Fruit fly (Drosophila melanogaster): ENCODE measurements around the gene Galphaf.

Galphaf gene

DNA sequence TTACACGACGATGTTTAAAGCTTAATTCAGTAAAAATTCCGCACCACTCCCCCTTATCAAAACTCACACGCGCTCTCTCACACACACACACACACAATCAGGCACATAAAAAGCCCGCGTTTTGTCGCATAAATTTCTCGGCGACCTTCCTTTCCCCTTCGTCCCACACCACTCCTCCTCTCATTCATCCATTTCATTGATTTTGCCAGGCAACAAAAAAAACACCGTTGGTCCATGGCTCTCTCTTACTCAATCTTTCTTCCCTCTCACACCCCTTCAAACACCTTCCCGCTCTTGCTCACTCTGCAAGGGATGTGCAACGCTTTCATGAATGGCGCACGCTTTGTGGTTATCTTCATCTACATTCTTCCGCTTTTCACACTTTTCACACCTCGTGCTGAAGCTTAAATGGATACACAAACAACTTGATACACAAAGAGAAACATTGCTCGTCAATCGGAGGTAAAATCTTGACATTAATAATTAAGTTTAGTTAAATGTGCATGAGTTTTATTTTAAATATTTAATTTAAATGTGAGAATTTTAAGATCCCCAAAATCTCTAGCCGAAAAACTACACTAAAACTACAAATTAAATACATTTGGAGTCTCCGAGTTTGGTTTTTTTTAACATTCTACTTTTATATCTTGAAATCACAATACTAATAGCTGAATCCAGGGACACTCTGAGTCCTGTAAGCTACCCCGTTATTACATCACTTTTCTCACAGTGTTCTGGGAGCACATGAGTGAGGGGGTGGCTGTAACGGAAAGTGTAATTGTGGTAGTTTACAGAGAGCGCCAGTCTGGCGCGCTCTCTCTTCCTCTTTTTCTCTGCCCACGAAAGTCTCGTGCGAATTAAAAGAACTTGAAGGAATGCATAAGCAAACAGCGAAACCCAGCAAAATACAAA, 7.5 kb downstream of the Galphaf start (continued):
- peak; percentile 88 for TF ChIP-seq Jarid2 (GFP tag; optimal IDR thresholded peaks at IDR 0.05)
- TF ChIP-seq CG10543 (GFP tag; optimal IDR thresholded peaks at IDR 0.05), result peak; percentile 96
- TF ChIP-seq dysf (GFP tag; IDR thresholded peaks at IDR 0.05), result peak; percentile 97
- TF ChIP-seq CG14965 (GFP tag; optimal IDR thresholded peaks at IDR 0.05; ENCODE audit: borderline replicate concordance), result peak; percentile 71
- peak; percentile 89 for TF ChIP-seq tup (GFP tag; optimal IDR thresholded peaks at IDR 0.05)
- peak; percentile 88 for TF ChIP-seq nom (GFP tag; optimal IDR thresholded peaks at IDR 0.05)
- TF ChIP-seq CG6813 (GFP tag; optimal IDR thresholded peaks at IDR 0.05), result peak; percentile 95
- TF ChIP-seq Camta (GFP tag; optimal IDR thresholded peaks at IDR 0.05), result peak; percentile 92
- peak; percentile 95 for TF ChIP-seq CG6689 (GFP tag; IDR thresholded peaks at IDR 0.05)
- peak; percentile 97 for TF ChIP-seq CG18476 (GFP tag; optimal IDR thresholded peaks at IDR 0.05)
- no peak for TF ChIP-seq hth (optimal IDR thresholded peaks at IDR 0.05)
- TF ChIP-seq CG1024 (GFP tag; IDR thresholded peaks at IDR 0.05), result peak; percentile 82
- no peak for TF ChIP-seq hb (GFP tag; IDR thresholded peaks at IDR 0.05; ENCODE audit: partially characterized antibody)
- TF ChIP-seq CG30020 (tag; optimal IDR thresholded peaks at IDR 0.05), result peak; percentile 77
- peak; percentile 73 for TF ChIP-seq luna (GFP tag; optimal IDR thresholded peaks at IDR 0.05)
- peak; percentile 83 for TF ChIP-seq Deaf1 (tag; optimal IDR thresholded peaks at IDR 0.05)
- no peak for TF ChIP-seq zen2 (GFP tag; IDR thresholded peaks at IDR 0.05; ENCODE audit: partially characterized antibody)
- peak; percentile 98 for TF ChIP-seq CG12659 (GFP tag; optimal IDR thresholded peaks at IDR 0.05)
- TF ChIP-seq kni (GFP tag; optimal IDR thresholded peaks at IDR 0.05), result peak; percentile 78
- TF ChIP-seq Mrtf (GFP tag; IDR thresholded peaks at IDR 0.05), result peak; percentile 91
- no peak for TF ChIP-seq CG16813 (GFP tag; IDR thresholded peaks at IDR 0.05; ENCODE audit: partially characterized antibody)
- TF ChIP-seq mirr (GFP tag; optimal IDR thresholded peaks at IDR 0.05), result peak; percentile 61
- peak; percentile 91 for TF ChIP-seq CG31388 (GFP tag; optimal IDR thresholded peaks at IDR 0.05)
- peak; percentile 85 for TF ChIP-seq Taf1 (GFP tag; IDR thresholded peaks at IDR 0.05)
- peak; percentile 16 for TF ChIP-seq pzg (GFP tag; optimal IDR thresholded peaks at IDR 0.05)
- TF ChIP-seq CG3163 (GFP tag; optimal IDR thresholded peaks at IDR 0.05), result peak; percentile 55
- TF ChIP-seq caup (GFP tag; optimal IDR thresholded peaks at IDR 0.05; ENCODE audit: severe bottlenecking), result peak; percentile 97
- peak; percentile 94 for TF ChIP-seq CG12942 (GFP tag; optimal IDR thresholded peaks at IDR 0.05)
- peak; percentile 92 for TF ChIP-seq Rx (GFP tag; IDR thresholded peaks at IDR 0.05)
- peak; percentile 75 for TF ChIP-seq CG12769 (tag; optimal IDR thresholded peaks at IDR 0.05)
- TF ChIP-seq CG6791 (GFP tag; IDR thresholded peaks at IDR 0.05; ENCODE audit: partially characterized antibody), result no peak
- TF ChIP-seq usp (GFP tag; optimal IDR thresholded peaks at IDR 0.05), result no peak
- peak; percentile 97 for TF ChIP-seq CG13296 (GFP tag; optimal IDR thresholded peaks at IDR 0.05)
- TF ChIP-seq CG2678 (tag; optimal IDR thresholded peaks at IDR 0.05), result peak; percentile 99
- peak; percentile 98 for TF ChIP-seq CoRest (tag; optimal IDR thresholded peaks at IDR 0.05)
- TF ChIP-seq bowl (GFP tag; IDR thresholded peaks at IDR 0.05), result peak; percentile 88
- peak; percentile 90 for TF ChIP-seq gce (GFP tag; IDR thresholded peaks at IDR 0.05)
- TF ChIP-seq sens (GFP tag), result peak; percentile 99
- TF ChIP-seq CG9727 (GFP tag; optimal IDR thresholded peaks at IDR 0.05), result peak; percentile 98
- TF ChIP-seq E2f1 (GFP tag; IDR thresholded peaks at IDR 0.05), result peak; percentile 94
- peak; percentile 98 for TF ChIP-seq phol (tag; optimal IDR thresholded peaks at IDR 0.05)
- no peak for TF ChIP-seq cad (GFP tag; optimal IDR thresholded peaks at IDR 0.05)
- TF ChIP-seq CG4854 (GFP tag; optimal IDR thresholded peaks at IDR 0.05), result peak; percentile 94
- TF ChIP-seq tin (GFP tag; optimal IDR thresholded peaks at IDR 0.05), result peak; percentile 96
- peak; percentile 90 for TF ChIP-seq Gsc (GFP tag; IDR thresholded peaks at IDR 0.05)
- TF ChIP-seq trem (tag; optimal IDR thresholded peaks at IDR 0.05), result peak; percentile 95
- peak; percentile 95 for TF ChIP-seq dpn (GFP tag; optimal IDR thresholded peaks at IDR 0.05)
- peak; percentile 89 for TF ChIP-seq en (GFP tag; optimal IDR thresholded peaks at IDR 0.05)

All from whole organism, embryonic.